Worm (Caenorhabditis elegans) whole organism, young adult: Measurements from ENCODE around the gene spig-3.

Experiments used
- B0019.2 ChIP-seq: fragments of 200-800 bp; sonication (Bioruptor generic); conservative IDR thresholded peaks from 2 replicates; pipeline ENCODE4 v1.3.6; 2022; ENCODE audit warnings: missing genetic modification reagents, missing genetic modification characterization, missing compliant biosample characterization
- B0261.1 ChIP-seq: sonication (generic microtip); optimal IDR thresholded peaks from 2 replicates; lab custom pipeline; 2016; ENCODE audit warnings: mild to moderate bottlenecking, missing genetic modification characterization, moderate library complexity, missing compliant biosample characterization
- C06A6.2 ChIP-seq: fragments of 200-800 bp; sonication (Bioruptor generic); conservative IDR thresholded peaks from 2 replicates; pipeline ENCODE4 v1.3.6; 2022; ENCODE audit warnings: missing genetic modification characterization, missing compliant biosample characterization
- F33H1.4 ChIP-seq: fragments of 200-800 bp; sonication (Bioruptor generic); IDR thresholded peaks from 2 replicates; pipeline ENCODE4 v1.3.6; 2022; ENCODE audit warnings: missing genetic modification reagents, missing genetic modification characterization, missing compliant biosample characterization
- F39B2.1 ChIP-seq: fragments of 200-800 bp; sonication (Bioruptor generic); IDR thresholded peaks from 2 replicates; pipeline ENCODE4 v1.3.6; 2022; ENCODE audit warnings: missing genetic modification reagents, missing genetic modification characterization, missing compliant biosample characterization
- F52B5.7 ChIP-seq: sonication (generic microtip); optimal IDR thresholded peaks from 2 replicates; lab custom pipeline; 2016; ENCODE audit warnings: mild to moderate bottlenecking, missing genetic modification characterization, missing compliant biosample characterization
- Y53F4B.3 ChIP-seq: fragments of 200-800 bp; sonication (Bioruptor generic); IDR thresholded peaks from 2 replicates; pipeline ENCODE4 v1.3.6; 2022; ENCODE audit warnings: missing genetic modification reagents, missing genetic modification characterization, missing compliant biosample characterization
- Y79H2A.3 ChIP-seq: fragments of 200-800 bp; sonication (Bioruptor generic); conservative IDR thresholded peaks from 2 replicates; pipeline ENCODE4 v1.3.6; 2022; ENCODE audit warnings: missing genetic modification reagents, missing genetic modification characterization, missing compliant biosample characterization
- ZK185.1 ChIP-seq: sonication (generic microtip); optimal IDR thresholded peaks from 2 replicates; lab custom pipeline; 2016; ENCODE audit warnings: mild to moderate bottlenecking, missing genetic modification characterization, missing compliant biosample characterization; ENCODE audit not compliant: poor library complexity, severe bottlenecking
- ama-1 ChIP-seq, 3 experiments: fragments of 150-350 bp in 1 of 3; sonication (generic microtip) in 2 of 3; optimal IDR thresholded peaks; 2 replicates each; lab custom pipeline; 2014 to 2018; ENCODE audit warnings: missing biosample characterization in 2 of 3, missing genetic modification characterization in 2 of 3, missing genetic modification reagents in 2 of 3
- atf-7 ChIP-seq: sonication (generic microtip); optimal IDR thresholded peaks from 2 replicates; lab custom pipeline; 2017; ENCODE audit warnings: mild to moderate bottlenecking, missing genetic modification characterization, missing compliant biosample characterization
- attf-6 ChIP-seq: fragments of 200-800 bp; sonication (Bioruptor generic); IDR thresholded peaks from 2 replicates; pipeline ENCODE4 v1.3.6; 2022; ENCODE audit warnings: missing genetic modification reagents, missing genetic modification characterization, missing compliant biosample characterization
- cebp-1 ChIP-seq, 2 experiments: fragments of 200-800 bp in 1 of 2; sonication (Bioruptor generic) in 1 of 2; sonication (generic microtip) in 1 of 2; IDR thresholded peaks in 1 of 2; optimal IDR thresholded peaks in 1 of 2; 2 replicates each; pipeline versions ENCODE4 v1.3.6 to Lab custom; 2017 to 2022; ENCODE audit warnings: missing compliant biosample characterization in 2 of 2, missing genetic modification characterization in 2 of 2, mild to moderate bottlenecking in 1 of 2, missing genetic modification reagents in 1 of 2, moderate library complexity in 1 of 2
- chd-7 ChIP-seq: sonication (generic microtip); optimal IDR thresholded peaks from 2 replicates; lab custom pipeline; 2016; ENCODE audit warnings: mild to moderate bottlenecking, missing genetic modification characterization, moderate library complexity, missing compliant biosample characterization
- dpff-1 ChIP-seq: sonication (generic microtip); optimal IDR thresholded peaks from 2 replicates; lab custom pipeline; 2017; ENCODE audit warnings: mild to moderate bottlenecking, missing genetic modification characterization, missing compliant biosample characterization
- dpl-1 ChIP-seq: fragments of 150-350 bp; optimal IDR thresholded peaks from 2 replicates; lab custom pipeline; 2014; ENCODE audit warnings: missing biosample characterization, missing genetic modification reagents, missing genetic modification characterization
- egl-18 ChIP-seq: fragments of 200-800 bp; sonication (Bioruptor generic); IDR thresholded peaks from 2 replicates; pipeline ENCODE4 v1.3.6; 2022; ENCODE audit warnings: missing genetic modification reagents, missing genetic modification characterization, missing compliant biosample characterization
- egl-44 ChIP-seq: fragments of 200-800 bp; sonication (Bioruptor generic); IDR thresholded peaks from 2 replicates; pipeline ENCODE4 v1.3.6; 2022; ENCODE audit warnings: missing genetic modification reagents, missing genetic modification characterization, missing compliant biosample characterization
- fkh-3 ChIP-seq: sonication (generic microtip); optimal IDR thresholded peaks from 2 replicates; lab custom pipeline; 2016; ENCODE audit warnings: mild to moderate bottlenecking, missing genetic modification characterization, missing compliant biosample characterization
- him-1 ChIP-seq: sonication (generic microtip); optimal IDR thresholded peaks from 2 replicates; lab custom pipeline; 2016; ENCODE audit warnings: missing genotype, missing genetic modification reagents, missing genetic modification characterization, missing compliant biosample characterization
- hsf-1 ChIP-seq: fragments of 200-800 bp; sonication (Bioruptor generic); IDR thresholded peaks from 2 replicates; pipeline ENCODE4 v1.3.6; 2022; ENCODE audit warnings: missing genetic modification reagents, missing genetic modification characterization, missing compliant biosample characterization
- let-526 ChIP-seq: fragments of 200-800 bp; sonication (Bioruptor generic); IDR thresholded peaks from 2 replicates; pipeline ENCODE4 v1.3.6; 2022; ENCODE audit warnings: missing genetic modification reagents, missing genetic modification characterization, missing compliant biosample characterization
- lin-35 ChIP-seq, 3 experiments: fragments of 150-350 bp in 2 of 3; sonication (generic microtip) in 1 of 3; optimal IDR thresholded peaks; 2 replicates each; lab custom pipeline; 2014 to 2018; ENCODE audit warnings: missing biosample characterization in 3 of 3, missing genetic modification characterization in 3 of 3, missing genetic modification reagents in 3 of 3
- lin-40 ChIP-seq: sonication (generic microtip); optimal IDR thresholded peaks from 2 replicates; lab custom pipeline; 2016; ENCODE audit warnings: missing genetic modification characterization, mild to moderate bottlenecking, missing compliant biosample characterization, missing genotype, missing genetic modification reagents
- lsy-27 ChIP-seq: sonication (generic microtip); optimal IDR thresholded peaks from 2 replicates; lab custom pipeline; 2017; ENCODE audit warnings: missing genetic modification characterization, mild to moderate bottlenecking, missing compliant biosample characterization, antibody characterized with exemption, missing genotype, borderline replicate concordance; ENCODE audit not compliant: insufficient read depth
- mcd-1 ChIP-seq: fragments of 200-800 bp; sonication (Bioruptor generic); IDR thresholded peaks from 2 replicates; pipeline ENCODE4 v1.3.6; 2022; ENCODE audit warnings: missing genetic modification reagents, missing genetic modification characterization, missing compliant biosample characterization
- pbrm-1 ChIP-seq: fragments of 200-800 bp; sonication (Bioruptor generic); IDR thresholded peaks from 2 replicates; pipeline ENCODE4 v1.3.6; 2022; ENCODE audit warnings: missing genetic modification reagents, missing genetic modification characterization, missing compliant biosample characterization
- pha-4 ChIP-seq: fragments of 150-350 bp; sonication (generic microtip); optimal IDR thresholded peaks from 2 replicates; lab custom pipeline; 2014; ENCODE audit warnings: missing biosample characterization, missing genetic modification reagents, missing genetic modification characterization
- sdz-38 ChIP-seq: sonication (generic microtip); optimal IDR thresholded peaks from 2 replicates; lab custom pipeline; 2016; ENCODE audit warnings: missing genotype, missing genetic modification characterization, missing compliant biosample characterization
- snpc-1.1 ChIP-seq: sonication (generic microtip); optimal IDR thresholded peaks from 2 replicates; lab custom pipeline; 2017; ENCODE audit warnings: missing genetic modification characterization, mild to moderate bottlenecking, missing compliant biosample characterization, antibody characterized with exemption, moderate library complexity, missing genotype, missing genetic modification reagents; ENCODE audit not compliant: insufficient read depth
- snpc-3.4 ChIP-seq: sonication (generic microtip); optimal IDR thresholded peaks from 2 replicates; lab custom pipeline; 2017; ENCODE audit warnings: missing genetic modification characterization, mild to moderate bottlenecking, missing compliant biosample characterization, antibody characterized with exemption, moderate library complexity, missing genotype, missing genetic modification reagents
- sptf-2 ChIP-seq: fragments of 200-800 bp; sonication (Bioruptor generic); optimal IDR thresholded peaks from 2 replicates; lab custom pipeline; 2018; ENCODE audit warnings: mild to moderate bottlenecking, missing genetic modification characterization, missing compliant biosample characterization
- xnd-1 ChIP-seq: sonication (generic microtip); optimal IDR thresholded peaks from 2 replicates; lab custom pipeline; 2016; ENCODE audit warnings: missing genotype, missing genetic modification reagents, missing genetic modification characterization, missing compliant biosample characterization
- ztf-22 ChIP-seq: fragments of 200-800 bp; sonication (Bioruptor generic); optimal IDR thresholded peaks from 2 replicates; lab custom pipeline; 2018; ENCODE audit warnings: mild to moderate bottlenecking, missing genetic modification characterization, moderate library complexity, missing compliant biosample characterization
- ztf-25 ChIP-seq: fragments of 200-800 bp; sonication (Bioruptor generic); IDR thresholded peaks from 2 replicates; pipeline ENCODE4 v1.3.6; 2022; ENCODE audit warnings: missing genetic modification reagents, missing genetic modification characterization, missing compliant biosample characterization
- ztf-28 ChIP-seq: fragments of 200-800 bp; sonication (Bioruptor generic); IDR thresholded peaks from 2 replicates; pipeline ENCODE4 v1.3.6; 2022; ENCODE audit warnings: missing genetic modification reagents, missing genetic modification characterization, missing compliant biosample characterization

Gene spig-3

ce11 chrV:14316525-14316924, 17.1 kb upstream of the spig-3 start, which contains the start of gene F47B8.2 (continued):
- no peak for TF ChIP-seq C06A6.2 (GFP tag; lab: Robert Waterston, UW)
- no peak for TF ChIP-seq snpc-1.1

- no peak for TF ChIP-seq pbrm-1 (GFP tag; lab: Robert Waterston, UW)
- no peak for TF ChIP-seq lin-35 (GFP tag; optimal IDR thresholded peaks at IDR 0.05; lab: Kevin White, UChicago)
- no peak for TF ChIP-seq dpl-1 (GFP tag; lab: Kevin White, UChicago)
- no peak for TF ChIP-seq lsy-27 (tag; lab: Kevin White, UChicago)
- TF ChIP-seq snpc-3.4 (tag; lab: Kevin White, UChicago), result no peak
- no peak for TF ChIP-seq dpff-1 (tag; lab: Kevin White, UChicago)
- no peak for TF ChIP-seq sptf-2 (GFP tag; lab: Kevin White, UChicago)
- no peak for TF ChIP-seq chd-7
Observed at ce11 chrV:14314236-14314635, 14.8 kb upstream of the spig-3 start, which contains the start of gene F47B8.1. Gene F47B8.1 (minus strand): TSS chrV:14314336.

ce11 chrV:14312695-14313094, 13.2 kb upstream of the spig-3 start, which contains the start of gene F14D7.8:
Gene F14D7.8 (minus strand): TSS chrV:14312795.
- TF ChIP-seq cebp-1 (GFP tag; IDR thresholded peaks at IDR 0.05; lab: Robert Waterston, UW) (no peak), cebp-1 (tag; optimal IDR thresholded peaks at IDR 0.05; lab: Kevin White, UChicago) (no peak), B0019.2 (no peak), hsf-1 (no peak), B0261.1 (tag; lab: Kevin White, UChicago) (no peak), ztf-28 (GFP tag; lab: Robert Waterston, UW) (no peak), mcd-1 (GFP tag; lab: Robert Waterston, UW) (no peak), F52B5.7 (tag; lab: Kevin White, UChicago) (no peak), egl-18 (no peak), Y79H2A.3 (no peak), let-526 (GFP tag; lab: Robert Waterston, UW) (no peak), fkh-3 (tag; lab: Kevin White, UChicago) (no peak), ztf-25 (GFP tag; lab: Robert Waterston, UW) (no peak), pha-4 (no peak), Y53F4B.3 (no peak)

ce11 chrV:14311115-14311514, 11.6 kb upstream of the spig-3 start, which contains the start of gene ddn-3:
Gene ddn-3 (minus strand): TSS chrV:14311215.
- no peak for TF ChIP-seq Y53F4B.3
- no peak for TF ChIP-seq dpff-1 (tag; lab: Kevin White, UChicago)
- TF ChIP-seq him-1 (tag; lab: Kevin White, UChicago), result no peak
- no peak for TF ChIP-seq F39B2.1
- TF ChIP-seq B0019.2, result no peak
- TF ChIP-seq attf-6 (GFP tag; lab: Robert Waterston, UW), result no peak
- TF ChIP-seq ama-1 (optimal IDR thresholded peaks at IDR 0.05; lab: Kevin White, UChicago), result no peak
- no peak for TF ChIP-seq ama-1 (GFP tag; optimal IDR thresholded peaks at IDR 0.05; lab: Kevin White, UChicago)
- no peak for TF ChIP-seq cebp-1 (GFP tag; IDR thresholded peaks at IDR 0.05; lab: Robert Waterston, UW)
- TF ChIP-seq cebp-1 (tag; optimal IDR thresholded peaks at IDR 0.05; lab: Kevin White, UChicago), result no peak
- no peak for TF ChIP-seq F33H1.4 (GFP tag; lab: Robert Waterston, UW)
- no peak for TF ChIP-seq ztf-22 (GFP tag; lab: Kevin White, UChicago)
- no peak for TF ChIP-seq atf-7 (tag; lab: Kevin White, UChicago)
- no peak for TF ChIP-seq let-526 (GFP tag; lab: Robert Waterston, UW)
- no peak for TF ChIP-seq lin-40 (tag; lab: Kevin White, UChicago)
- no peak for TF ChIP-seq hsf-1
- TF ChIP-seq xnd-1 (tag; lab: Kevin White, UChicago), result no peak
- no peak for TF ChIP-seq dpl-1 (GFP tag; lab: Kevin White, UChicago)
- TF ChIP-seq egl-44 (GFP tag; lab: Robert Waterston, UW), result no peak
- no peak for TF ChIP-seq ZK185.1 (tag; lab: Kevin White, UChicago)
- no peak for TF ChIP-seq sdz-38
